Worm (Caenorhabditis elegans): ENCODE measurements around the gene M7.8.
A peak's percentile ranks its signal among the peaks of the same experiment; 100 is the strongest.

M7.8 gene

DNA sequence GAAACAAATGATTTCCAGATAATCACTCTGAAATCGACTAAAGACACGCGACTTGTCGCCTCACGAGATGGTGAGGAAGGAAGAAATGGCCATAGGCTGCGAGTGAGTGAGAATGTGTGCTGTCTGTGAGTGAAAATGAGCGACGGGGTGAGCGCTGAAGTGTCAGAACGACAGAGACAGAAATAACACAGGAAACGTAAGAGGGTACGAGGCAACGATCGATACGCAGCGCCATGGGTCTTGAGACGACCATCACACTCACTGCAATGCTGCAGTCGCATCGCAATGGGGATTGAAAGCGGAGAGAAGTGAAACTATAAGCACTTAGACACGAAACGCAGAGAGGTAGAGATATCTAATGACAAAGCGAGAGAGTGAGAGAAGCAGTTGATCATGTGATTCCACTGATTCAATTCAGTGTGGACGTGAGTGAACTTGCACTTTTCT lies 12.1 kb downstream of the M7.8 start:
- TF ChIP-seq ceh-28 (tag; optimal IDR thresholded peaks at IDR 0.05), result peak; percentile 90
- no peak for TF ChIP-seq Y105C5A.15 (GFP tag; IDR thresholded peaks at IDR 0.05)
- TF ChIP-seq snpc-1.2 (GFP tag; IDR thresholded peaks at IDR 0.05), result peak; percentile 38; the same call in 1 of the 2 replicates
- TF ChIP-seq nhr-237 (tag; optimal IDR thresholded peaks at IDR 0.05), result peak; percentile 38
- no peak for TF ChIP-seq Y5F2A.4 (GFP tag; optimal IDR thresholded peaks at IDR 0.05)
- TF ChIP-seq nhr-11 (tag; optimal IDR thresholded peaks at IDR 0.05), result peak; percentile 96
- peak; percentile 82 for TF ChIP-seq pha-4 (GFP tag; IDR thresholded peaks at IDR 0.05)
- no peak for TF ChIP-seq pha-4 (tag; optimal IDR thresholded peaks at IDR 0.05)
- no peak for TF ChIP-seq aly-2 (tag; optimal IDR thresholded peaks at IDR 0.05)
- peak; percentile 80 for TF ChIP-seq spr-3 (GFP tag; optimal IDR thresholded peaks at IDR 0.05)
- TF ChIP-seq arid-1 (GFP tag; conservative IDR thresholded peaks at IDR 0.05), result peak; percentile 53
- 0 out of 2 replicates have a peak, but pooled peaks have one; percentile 20 for TF ChIP-seq dmd-8 (GFP tag; IDR thresholded peaks at IDR 0.05)
- peak; percentile 97 for TF ChIP-seq hlh-11 (tag; optimal IDR thresholded peaks at IDR 0.05)
- peak; percentile 92 for TF ChIP-seq nhr-25 (tag; optimal IDR thresholded peaks at IDR 0.05; ENCODE audit: borderline replicate concordance, insufficient read depth)
- no peak for TF ChIP-seq mxl-2 (GFP tag; conservative IDR thresholded peaks at IDR 0.05)
- peak; percentile 13 for TF ChIP-seq daf-12 (tag; optimal IDR thresholded peaks at IDR 0.05)
- peak; percentile 83 for TF ChIP-seq gei-8 (GFP tag; optimal IDR thresholded peaks at IDR 0.05)
- no peak for TF ChIP-seq lin-39 (tag; optimal IDR thresholded peaks at IDR 0.05)
- peak; percentile 92 for TF ChIP-seq spr-1 (tag; optimal IDR thresholded peaks at IDR 0.05)
- no peak for TF ChIP-seq Y48G9A.11 (GFP tag; IDR thresholded peaks at IDR 0.05)
- no peak for TF ChIP-seq F49E8.2 (tag; optimal IDR thresholded peaks at IDR 0.05; ENCODE audit: borderline replicate concordance)
- TF ChIP-seq hmg-1.1 (GFP tag; IDR thresholded peaks at IDR 0.05), result peak; percentile 93
- TF ChIP-seq dmd-6 (GFP tag; IDR thresholded peaks at IDR 0.05), result peak; percentile 84
- TF ChIP-seq ceh-82 (tag; optimal IDR thresholded peaks at IDR 0.05), result no peak
- TF ChIP-seq lir-3 (tag; optimal IDR thresholded peaks at IDR 0.05), result peak; percentile 30
- peak; percentile 3 for TF ChIP-seq pqm-1 (tag; optimal IDR thresholded peaks at IDR 0.05)
- peak; percentile 54 for TF ChIP-seq nhr-10 (tag; optimal IDR thresholded peaks at IDR 0.05)
- TF ChIP-seq mdt-29 (GFP tag; IDR thresholded peaks at IDR 0.05), result peak; percentile 76; the same call in 1 of the 2 replicates
- TF ChIP-seq lin-38 (GFP tag; IDR thresholded peaks at IDR 0.05), result peak; percentile 78
- TF ChIP-seq mdl-1 (tag; optimal IDR thresholded peaks at IDR 0.05), result peak; percentile 40 to 92
- TF ChIP-seq nhr-102 (tag; optimal IDR thresholded peaks at IDR 0.05), result peak; percentile 86
- TF ChIP-seq set-16 (GFP tag; IDR thresholded peaks at IDR 0.05), result peak; percentile 78
- TF ChIP-seq rbr-2 (tag; optimal IDR thresholded peaks at IDR 0.05), result peak; percentile 96
- TF ChIP-seq duxl-1 (tag; optimal IDR thresholded peaks at IDR 0.05; ENCODE audit: poor library complexity), result peak; percentile 69
- peak; percentile 86 to 93 for TF ChIP-seq lsy-2 (tag; optimal IDR thresholded peaks at IDR 0.05)
- TF ChIP-seq dpl-1 (GFP tag; optimal IDR thresholded peaks at IDR 0.05), result peak; percentile 65
- TF ChIP-seq attf-4 (tag; optimal IDR thresholded peaks at IDR 0.05), result no peak
- no peak for TF ChIP-seq D1046.2 (GFP tag; IDR thresholded peaks at IDR 0.05)
- TF ChIP-seq mep-1 (tag; optimal IDR thresholded peaks at IDR 0.05), result peak; percentile 96
- TF ChIP-seq T26A8.4 (GFP tag; IDR thresholded peaks at IDR 0.05), result peak; percentile 89
- peak; percentile 99 for TF ChIP-seq hlh-30 (tag; optimal IDR thresholded peaks at IDR 0.05; ENCODE audit: insufficient read depth)
- no peak for TF ChIP-seq lin-15B (tag; optimal IDR thresholded peaks at IDR 0.05)
- peak; percentile 68 for TF ChIP-seq ceh-32 (tag; optimal IDR thresholded peaks at IDR 0.05; ENCODE audit: poor library complexity)
- TF ChIP-seq mes-2 (tag; optimal IDR thresholded peaks at IDR 0.05; ENCODE audit: poor library complexity, severe bottlenecking), result peak; percentile 67
- peak; percentile 81 for TF ChIP-seq T20F7.1 (GFP tag; optimal IDR thresholded peaks at IDR 0.05)
- no peak for TF ChIP-seq egl-27 (tag; optimal IDR thresholded peaks at IDR 0.05)
- TF ChIP-seq ceh-20 (GFP tag; IDR thresholded peaks at IDR 0.05), result peak; percentile 89
- peak; percentile 76 for TF ChIP-seq tra-1 (GFP tag; IDR thresholded peaks at IDR 0.05)
- peak; percentile 4 for TF ChIP-seq zip-2 (tag; optimal IDR thresholded peaks at IDR 0.05)
- TF ChIP-seq snpc-4 (tag; optimal IDR thresholded peaks at IDR 0.05), result no peak
- TF ChIP-seq nhr-48 (tag; optimal IDR thresholded peaks at IDR 0.05), result peak; percentile 91

Data from whole organism, L4 larva.